Comparison of ENCODE assay signal across 1 fruit fly cellular context in genomic region chr3R:6723537-6724171, dm6.
TF ChIP-seq lines count a peak whose summit lies in the region.

No protein-coding gene starts in this region.

TF ChIP-seq in whole organism, embryonic, 481 proteins besides CTCF, POLR2A, EP300 and RAD21 (continued from another document and continues in another):
- TF ChIP-seq org-1 (GFP tag; optimal IDR thresholded peaks at IDR 0.05; lab: Kevin White, UChicago) (no peak), CG8944 (GFP tag; optimal IDR thresholded peaks at IDR 0.05; lab: Kevin White, UChicago) (no peak), CG7963 (GFP tag; IDR thresholded peaks at IDR 0.05; lab: Robert Waterston, UW; ENCODE audit: partially characterized antibody) (no peak), cato (GFP tag; optimal IDR thresholded peaks at IDR 0.05; lab: Kevin White, UChicago; ENCODE audit: borderline replicate concordance) (no peak), CG32772 (GFP tag; IDR thresholded peaks at IDR 0.05; lab: Robert Waterston, UW) (no peak), CG10366 (GFP tag; IDR thresholded peaks at IDR 0.05; lab: Robert Waterston, UW) (no peak), croc (GFP tag; conservative IDR thresholded peaks at IDR 0.05; lab: Robert Waterston, UW) (no peak), aop (GFP tag; IDR thresholded peaks at IDR 0.05; lab: Robert Waterston, UW) (no peak), CG10654 (GFP tag; optimal IDR thresholded peaks at IDR 0.05; lab: Kevin White, UChicago) (no peak), zfh1 (GFP tag; IDR thresholded peaks at IDR 0.05; lab: Robert Waterston, UW) (peak; percentile 42; the same call in 1 of the 3 replicates), Lim3 (GFP tag; IDR thresholded peaks at IDR 0.05; lab: Robert Waterston, UW) (no peak), CG3726 (GFP tag; IDR thresholded peaks at IDR 0.05; lab: Robert Waterston, UW) (no peak), Dbx (GFP tag; IDR thresholded peaks at IDR 0.05; lab: Robert Waterston, UW) (no peak), sob (GFP tag; IDR thresholded peaks at IDR 0.05; lab: Robert Waterston, UW) (no peak), CG1602 (GFP tag; optimal IDR thresholded peaks at IDR 0.05; lab: Kevin White, UChicago) (no peak), sisA (GFP tag; IDR thresholded peaks at IDR 0.05; lab: Robert Waterston, UW) (no peak; the same call in 1 of the 2 replicates), CG10431 (GFP tag; optimal IDR thresholded peaks at IDR 0.05; lab: Kevin White, UChicago) (no peak), ara (GFP tag; IDR thresholded peaks at IDR 0.05; lab: Robert Waterston, UW) (0 out of 2 replicates have a peak, but pooled peaks have one; percentile 40), Vsx1 (GFP tag; optimal IDR thresholded peaks at IDR 0.05; lab: Kevin White, UChicago) (no peak), pros (GFP tag; optimal IDR thresholded peaks at IDR 0.05; lab: Kevin White, UChicago) (no peak), CG11247 (GFP tag; IDR thresholded peaks at IDR 0.05; lab: Robert Waterston, UW) (no peak), CG4282 (GFP tag; optimal IDR thresholded peaks at IDR 0.05; lab: Kevin White, UChicago) (no peak), ro (GFP tag; IDR thresholded peaks at IDR 0.05; lab: Robert Waterston, UW) (no peak), CG8388 (GFP tag; optimal IDR thresholded peaks at IDR 0.05; lab: Kevin White, UChicago) (peak; percentile 42), HHEX (GFP tag; optimal IDR thresholded peaks at IDR 0.05; lab: Kevin White, UChicago) (no peak), schlank (tag; optimal IDR thresholded peaks at IDR 0.05; lab: Kevin White, UChicago) (no peak), CG11085 (GFP tag; IDR thresholded peaks at IDR 0.05; lab: Robert Waterston, UW) (no peak), Sox102F (GFP tag; optimal IDR thresholded peaks at IDR 0.05; lab: Kevin White, UChicago) (peak; percentile 27), gt (GFP tag; IDR thresholded peaks at IDR 0.05; lab: Robert Waterston, UW) (no peak), CG8359 (GFP tag; optimal IDR thresholded peaks at IDR 0.05; lab: Kevin White, UChicago; ENCODE audit: borderline replicate concordance) (peak; percentile 34), tna (GFP tag; IDR thresholded peaks at IDR 0.05; lab: Robert Waterston, UW; ENCODE audit: partially characterized antibody) (no peak), CG11723 (GFP tag; optimal IDR thresholded peaks at IDR 0.05; lab: Kevin White, UChicago) (no peak), CG6854 (GFP tag; optimal IDR thresholded peaks at IDR 0.05; lab: Kevin White, UChicago) (no peak), Abd-B (GFP tag; optimal IDR thresholded peaks at IDR 0.05; lab: Kevin White, UChicago) (no peak), Rx (GFP tag; IDR thresholded peaks at IDR 0.05; lab: Robert Waterston, UW) (no peak), CG31441 (GFP tag; IDR thresholded peaks at IDR 0.05; lab: Robert Waterston, UW) (peak; percentile 57), CG11093 (GFP tag; IDR thresholded peaks at IDR 0.05; lab: Robert Waterston, UW) (no peak), D19B (GFP tag; optimal IDR thresholded peaks at IDR 0.05; lab: Kevin White, UChicago) (no peak), CG1603 (tag; optimal IDR thresholded peaks at IDR 0.05; lab: Kevin White, UChicago) (peak; percentile 49), dan (GFP tag; IDR thresholded peaks at IDR 0.05; lab: Robert Waterston, UW) (no peak), eve (GFP tag; optimal IDR thresholded peaks at IDR 0.05; lab: Kevin White, UChicago) (peak in 1 of 2 experiments; percentile 68), bbx (GFP tag; IDR thresholded peaks at IDR 0.05; lab: Robert Waterston, UW; ENCODE audit: partially characterized antibody) (no peak), tup (GFP tag; optimal IDR thresholded peaks at IDR 0.05; lab: Kevin White, UChicago) (no peak), CG13424 (tag; optimal IDR thresholded peaks at IDR 0.05; lab: Kevin White, UChicago) (peak; percentile 32), Doc2 (GFP tag; IDR thresholded peaks at IDR 0.05; lab: Robert Waterston, UW) (no peak), amos (GFP tag; IDR thresholded peaks at IDR 0.05; lab: Robert Waterston, UW; ENCODE audit: partially characterized antibody) (no peak), psq (GFP tag; optimal IDR thresholded peaks at IDR 0.05; lab: Kevin White, UChicago) (no peak), CG14667 (GFP tag; IDR thresholded peaks at IDR 0.05; lab: Robert Waterston, UW) (no peak), CG12659 (GFP tag; optimal IDR thresholded peaks at IDR 0.05; lab: Kevin White, UChicago) (no peak), CG34422 (GFP tag; IDR thresholded peaks at IDR 0.05; lab: Robert Waterston, UW) (no peak), hth (optimal IDR thresholded peaks at IDR 0.05; lab: Kevin White, UChicago) (no peak), seq (GFP tag; IDR thresholded peaks at IDR 0.05; lab: Robert Waterston, UW) (no peak), Deaf1 (tag; optimal IDR thresholded peaks at IDR 0.05; lab: Kevin White, UChicago) (peak; percentile 15), ERR (GFP tag; optimal IDR thresholded peaks at IDR 0.05; lab: Kevin White, UChicago) (no peak), sim (GFP tag; IDR thresholded peaks at IDR 0.05; lab: Robert Waterston, UW) (no peak), fd96Cb (tag; optimal IDR thresholded peaks at IDR 0.05; lab: Kevin White, UChicago) (peak; percentile 59), luna (GFP tag; optimal IDR thresholded peaks at IDR 0.05; lab: Kevin White, UChicago) (no peak), CG13624 (GFP tag; optimal IDR thresholded peaks at IDR 0.05; lab: Kevin White, UChicago) (no peak), CG13775 (GFP tag; optimal IDR thresholded peaks at IDR 0.05; lab: Kevin White, UChicago) (peak; percentile 27), CG8478 (optimal IDR thresholded peaks at IDR 0.05; lab: Kevin White, UChicago) (no peak), CG12769 (tag; optimal IDR thresholded peaks at IDR 0.05; lab: Kevin White, UChicago) (no peak), Rfx (GFP tag; IDR thresholded peaks at IDR 0.05; lab: Robert Waterston, UW) (no peak), Atf-2 (GFP tag; optimal IDR thresholded peaks at IDR 0.05; lab: Kevin White, UChicago) (no peak), CG9817 (tag; optimal IDR thresholded peaks at IDR 0.05; lab: Kevin White, UChicago) (no peak), CG3281 (GFP tag; optimal IDR thresholded peaks at IDR 0.05; lab: Kevin White, UChicago) (no peak), ac (GFP tag; optimal IDR thresholded peaks at IDR 0.05; lab: Kevin White, UChicago) (peak; percentile 1), cg (GFP tag; optimal IDR thresholded peaks at IDR 0.05; lab: Kevin White, UChicago) (no peak), jigr1 (GFP tag; IDR thresholded peaks at IDR 0.05; lab: Robert Waterston, UW) (no peak), CG31388 (GFP tag; optimal IDR thresholded peaks at IDR 0.05; lab: Kevin White, UChicago) (no peak), en (GFP tag; optimal IDR thresholded peaks at IDR 0.05; lab: Kevin White, UChicago) (no peak), CG12219 (GFP tag; optimal IDR thresholded peaks at IDR 0.05; lab: Kevin White, UChicago) (no peak), Antp (GFP tag; optimal IDR thresholded peaks at IDR 0.05; lab: Kevin White, UChicago) (peak; percentile 14), CG4360 (GFP tag; IDR thresholded peaks at IDR 0.05; lab: Robert Waterston, UW) (no peak), Eip74EF (GFP tag; optimal IDR thresholded peaks at IDR 0.05; lab: Kevin White, UChicago) (no peak), Lhr (GFP tag; optimal IDR thresholded peaks at IDR 0.05; lab: Kevin White, UChicago) (no peak), abd-A (tag; optimal IDR thresholded peaks at IDR 0.05; lab: Kevin White, UChicago) (no peak), HLH54F (GFP tag; optimal IDR thresholded peaks at IDR 0.05; lab: Kevin White, UChicago) (no peak), HmgZ (tag; optimal IDR thresholded peaks at IDR 0.05; lab: Kevin White, UChicago) (no peak), Oli (tag; optimal IDR thresholded peaks at IDR 0.05; lab: Kevin White, UChicago) (peak; percentile 32), CG5180 (GFP tag; optimal IDR thresholded peaks at IDR 0.05; lab: Kevin White, UChicago) (peak; percentile 1), Poxn (GFP tag; IDR thresholded peaks at IDR 0.05; lab: Robert Waterston, UW) (no peak), yki (optimal IDR thresholded peaks at IDR 0.05; lab: Kevin White, UChicago) (no peak), CG30403 (GFP tag; optimal IDR thresholded peaks at IDR 0.05; lab: Kevin White, UChicago) (peak; percentile 40), wdn (GFP tag; IDR thresholded peaks at IDR 0.05; lab: Robert Waterston, UW) (no peak), crp (GFP tag; optimal IDR thresholded peaks at IDR 0.05; lab: Kevin White, UChicago) (no peak), CG5245 (GFP tag; optimal IDR thresholded peaks at IDR 0.05; lab: Kevin White, UChicago) (no peak), CG17359 (tag; optimal IDR thresholded peaks at IDR 0.05; lab: Kevin White, UChicago) (no peak), ham (GFP tag; IDR thresholded peaks at IDR 0.05; lab: Robert Waterston, UW) (no peak), CG30431 (GFP tag; optimal IDR thresholded peaks at IDR 0.05; lab: Kevin White, UChicago) (peak; percentile 21), B-H1 (GFP tag; IDR thresholded peaks at IDR 0.05; lab: Robert Waterston, UW) (no peak), CG11560 (tag; IDR thresholded peaks at IDR 0.05; lab: Robert Waterston, UW) (no peak), inv (GFP tag; IDR thresholded peaks at IDR 0.05; lab: Robert Waterston, UW; ENCODE audit: partially characterized antibody) (no peak), CG14014 (GFP tag; IDR thresholded peaks at IDR 0.05; lab: Robert Waterston, UW) (no peak), sd (tag; optimal IDR thresholded peaks at IDR 0.05; lab: Kevin White, UChicago) (no peak), ftz-f1 (GFP tag; optimal IDR thresholded peaks at IDR 0.05; lab: Kevin White, UChicago) (no peak), vnd (GFP tag; IDR thresholded peaks at IDR 0.05; lab: Robert Waterston, UW; ENCODE audit: partially characterized antibody) (no peak), Meics (GFP tag; optimal IDR thresholded peaks at IDR 0.05; lab: Kevin White, UChicago) (no peak), zfh2 (GFP tag; optimal IDR thresholded peaks at IDR 0.05; lab: Kevin White, UChicago) (no peak), cas (GFP tag; IDR thresholded peaks at IDR 0.05; lab: Robert Waterston, UW) (no peak), ranshi (GFP tag; IDR thresholded peaks at IDR 0.05; lab: Robert Waterston, UW) (no peak), sqz (GFP tag; optimal IDR thresholded peaks at IDR 0.05; lab: Kevin White, UChicago) (no peak), CG4424 (GFP tag; optimal IDR thresholded peaks at IDR 0.05; lab: Kevin White, UChicago) (peak; percentile 19), CG11504 (tag; optimal IDR thresholded peaks at IDR 0.05; lab: Kevin White, UChicago) (peak; percentile 62), CG2875 (GFP tag; optimal IDR thresholded peaks at IDR 0.05; lab: Kevin White, UChicago) (peak; percentile 40), salm (tag; optimal IDR thresholded peaks at IDR 0.05; lab: Kevin White, UChicago) (no peak), CG15269 (tag; optimal IDR thresholded peaks at IDR 0.05; lab: Kevin White, UChicago) (no peak), CG15073 (GFP tag; optimal IDR thresholded peaks at IDR 0.05; lab: Kevin White, UChicago) (no peak), Ets97D (GFP tag; optimal IDR thresholded peaks at IDR 0.05; lab: Kevin White, UChicago) (no peak), jing (GFP tag; optimal IDR thresholded peaks at IDR 0.05; lab: Kevin White, UChicago) (no peak), Dp (GFP tag; optimal IDR thresholded peaks at IDR 0.05; lab: Kevin White, UChicago) (no peak), ttk (GFP tag; IDR thresholded peaks at IDR 0.05; lab: Robert Waterston, UW) (no peak), Jarid2 (GFP tag; optimal IDR thresholded peaks at IDR 0.05; lab: Kevin White, UChicago) (no peak), CG7839 (tag; optimal IDR thresholded peaks at IDR 0.05; lab: Kevin White, UChicago) (peak; percentile 47), H2.0 (GFP tag; IDR thresholded peaks at IDR 0.05; lab: Robert Waterston, UW) (0 out of 2 replicates have a peak, but pooled peaks have one; percentile 19), run (tag; optimal IDR thresholded peaks at IDR 0.05; lab: Kevin White, UChicago) (no peak), zf30C (GFP tag; optimal IDR thresholded peaks at IDR 0.05; lab: Kevin White, UChicago) (peak; percentile 83), CG4707 (GFP tag; optimal IDR thresholded peaks at IDR 0.05; lab: Kevin White, UChicago) (no peak), crc (GFP tag; optimal IDR thresholded peaks at IDR 0.05; lab: Kevin White, UChicago) (no peak), CG8290 (GFP tag; optimal IDR thresholded peaks at IDR 0.05; lab: Kevin White, UChicago) (no peak), CG8290 (tag; optimal IDR thresholded peaks at IDR 0.05; lab: Kevin White, UChicago) (no peak), pum (GFP tag; optimal IDR thresholded peaks at IDR 0.05; lab: Kevin White, UChicago) (peak; percentile 36), CG10209 (GFP tag; optimal IDR thresholded peaks at IDR 0.05; lab: Kevin White, UChicago) (peak; percentile 7), CG4854 (GFP tag; optimal IDR thresholded peaks at IDR 0.05; lab: Kevin White, UChicago) (no peak), CG7372 (GFP tag; IDR thresholded peaks at IDR 0.05; lab: Robert Waterston, UW) (no peak), Hr51 (GFP tag; optimal IDR thresholded peaks at IDR 0.05; lab: Kevin White, UChicago) (peak in 1 of 2 experiments; percentile 16), cad (GFP tag; optimal IDR thresholded peaks at IDR 0.05; lab: Kevin White, UChicago) (no peak), HLHmδ (GFP tag; optimal IDR thresholded peaks at IDR 0.05; lab: Kevin White, UChicago) (no peak), Med (GFP tag; lab: Kevin White, UChicago) (no peak), chinmo (GFP tag; IDR thresholded peaks at IDR 0.05; lab: Robert Waterston, UW; ENCODE audit: partially characterized antibody) (no peak), chif (GFP tag; optimal IDR thresholded peaks at IDR 0.05; lab: Kevin White, UChicago) (peak in 1 of 2 experiments; percentile 35), gro (GFP tag; optimal IDR thresholded peaks at IDR 0.05; lab: Kevin White, UChicago) (no peak), CG10462 (GFP tag; optimal IDR thresholded peaks at IDR 0.05; lab: Kevin White, UChicago) (no peak), CG43689 (GFP tag; IDR thresholded peaks at IDR 0.05; lab: Robert Waterston, UW) (no peak), ems (GFP tag; optimal IDR thresholded peaks at IDR 0.05; lab: Kevin White, UChicago) (no peak), Bteb2 (GFP tag; optimal IDR thresholded peaks at IDR 0.05; lab: Kevin White, UChicago) (no peak), CG10321 (GFP tag; IDR thresholded peaks at IDR 0.05; lab: Robert Waterston, UW) (no peak), slp2 (GFP tag; optimal IDR thresholded peaks at IDR 0.05; lab: Kevin White, UChicago) (no peak), BtbVII (GFP tag; optimal IDR thresholded peaks at IDR 0.05; lab: Kevin White, UChicago) (no peak), Fer1 (GFP tag; optimal IDR thresholded peaks at IDR 0.05; lab: Kevin White, UChicago) (no peak)
